Worm (Caenorhabditis elegans) whole organism, L2 larva: ENCODE results near the gene R02F2.5.

ENCODE experiments used
- C34F6.9 ChIP-seq: fragments of 150-350 bp; optimal IDR thresholded peaks from 2 replicates; lab custom pipeline; 2014; ENCODE audit warnings: missing biosample characterization, missing genetic modification characterization
- F13H6.1 ChIP-seq: sonication (generic microtip); optimal IDR thresholded peaks from 2 replicates; lab custom pipeline; 2016; ENCODE audit warnings: missing genetic modification characterization, missing compliant biosample characterization
- R02D3.7 ChIP-seq: fragments of 150-350 bp; optimal IDR thresholded peaks from 2 replicates; lab custom pipeline; 2014; ENCODE audit warnings: missing biosample characterization, missing genetic modification characterization
- Y55F3AM.14 ChIP-seq: fragments of 200-800 bp; sonication (Bioruptor generic); optimal IDR thresholded peaks from 2 replicates; lab custom pipeline; 2018; ENCODE audit warnings: mild to moderate bottlenecking, missing genetic modification characterization, missing compliant biosample characterization
- ZK546.5 ChIP-seq: sonication (generic microtip); optimal IDR thresholded peaks from 2 replicates; lab custom pipeline; 2017; ENCODE audit warnings: missing biosample characterization, missing genetic modification characterization
- alr-1 ChIP-seq: fragments of 150-350 bp; optimal IDR thresholded peaks from 2 replicates; lab custom pipeline; 2014; ENCODE audit warnings: missing biosample characterization, missing genetic modification characterization
- aly-2 ChIP-seq: fragments of 150-350 bp; optimal IDR thresholded peaks from 2 replicates; lab custom pipeline; 2014; ENCODE audit warnings: missing biosample characterization, missing genetic modification characterization
- ama-1 ChIP-seq: fragments of 150-350 bp; optimal IDR thresholded peaks from 2 replicates; lab custom pipeline; 2018; ENCODE audit warnings: inconsistent platforms
- blmp-1 ChIP-seq: sonication (generic microtip); optimal IDR thresholded peaks from 2 replicates; lab custom pipeline; 2017; ENCODE audit warnings: missing genetic modification characterization, mild to moderate bottlenecking, missing compliant biosample characterization, antibody characterized with exemption, moderate library complexity; ENCODE audit not compliant: insufficient read depth
- ceh-16 ChIP-seq: fragments of 150-350 bp; optimal IDR thresholded peaks from 2 replicates; lab custom pipeline; 2014; ENCODE audit warnings: missing biosample characterization, missing genetic modification characterization
- ceh-82 ChIP-seq: fragments of 150-350 bp; optimal IDR thresholded peaks from 2 replicates; lab custom pipeline; 2014; ENCODE audit warnings: missing biosample characterization, missing genetic modification characterization
- crh-2 ChIP-seq: sonication (generic microtip); optimal IDR thresholded peaks from 2 replicates; lab custom pipeline; 2017; ENCODE audit warnings: missing biosample characterization, missing genetic modification characterization
- dmd-4 ChIP-seq: sonication (generic microtip); optimal IDR thresholded peaks from 2 replicates; lab custom pipeline; 2017; ENCODE audit warnings: missing biosample characterization, missing genetic modification characterization
- egl-27 ChIP-seq: sonication (generic microtip); optimal IDR thresholded peaks from 3 replicates; lab custom pipeline; 2017; ENCODE audit warnings: missing biosample characterization, missing genetic modification reagents, missing genetic modification characterization
- elt-1 ChIP-seq: fragments of 150-350 bp; optimal IDR thresholded peaks from 2 replicates; lab custom pipeline; 2014; ENCODE audit warnings: missing biosample characterization, missing genetic modification characterization
- elt-3 ChIP-seq: sonication (generic microtip); optimal IDR thresholded peaks from 2 replicates; lab custom pipeline; 2017; ENCODE audit warnings: missing biosample characterization, missing genetic modification characterization
- fos-1 ChIP-seq: fragments of 150-350 bp; optimal IDR thresholded peaks from 2 replicates; lab custom pipeline; 2014; ENCODE audit warnings: missing biosample characterization, missing genetic modification characterization
- gmeb-1 ChIP-seq: fragments of 150-350 bp; optimal IDR thresholded peaks from 2 replicates; lab custom pipeline; 2014; ENCODE audit warnings: missing biosample characterization, missing genetic modification characterization
- lin-11 ChIP-seq: fragments of 150-350 bp; sonication (generic microtip); optimal IDR thresholded peaks from 2 replicates; lab custom pipeline; 2014; ENCODE audit warnings: missing biosample characterization, missing genetic modification characterization, inconsistent platforms, mixed read lengths
- lin-13 ChIP-seq: fragments of 150-350 bp; optimal IDR thresholded peaks from 2 replicates; lab custom pipeline; 2014; ENCODE audit warnings: missing biosample characterization, missing genetic modification reagents, missing genetic modification characterization
- lin-39 ChIP-seq: fragments of 150-350 bp; optimal IDR thresholded peaks from 2 replicates; lab custom pipeline; 2014; ENCODE audit warnings: missing biosample characterization, missing genetic modification reagents, missing genetic modification characterization
- lsy-2 ChIP-seq, 2 experiments: fragments of 150-350 bp in 1 of 2; sonication (generic microtip) in 1 of 2; optimal IDR thresholded peaks; 2 replicates each; lab custom pipeline; 2014 to 2017; ENCODE audit warnings: missing biosample characterization in 2 of 2, missing genetic modification characterization in 2 of 2
- mab-5 ChIP-seq: fragments of 150-350 bp; optimal IDR thresholded peaks from 2 replicates; lab custom pipeline; 2014; ENCODE audit warnings: missing biosample characterization, missing genetic modification characterization
- mbf-1 ChIP-seq: sonication (generic microtip); optimal IDR thresholded peaks from 2 replicates; lab custom pipeline; 2017; ENCODE audit warnings: missing biosample characterization, missing genetic modification characterization
- mdl-1 ChIP-seq, 2 experiments: fragments of 150-350 bp in 1 of 2; sonication (generic microtip) in 1 of 2; optimal IDR thresholded peaks; 2 replicates each; lab custom pipeline; 2017; ENCODE audit warnings: missing biosample characterization in 2 of 2, missing genetic modification characterization in 2 of 2
- nhr-10 ChIP-seq: sonication (generic microtip); optimal IDR thresholded peaks from 2 replicates; lab custom pipeline; 2017; ENCODE audit warnings: missing biosample characterization, missing genetic modification characterization
- nhr-11 ChIP-seq: fragments of 150-350 bp; optimal IDR thresholded peaks from 2 replicates; lab custom pipeline; 2014; ENCODE audit warnings: missing biosample characterization, missing genetic modification characterization
- nhr-12 ChIP-seq: fragments of 150-350 bp; optimal IDR thresholded peaks from 2 replicates; lab custom pipeline; 2014; ENCODE audit warnings: missing biosample characterization, missing genetic modification characterization
- nhr-129 ChIP-seq: fragments of 150-350 bp; optimal IDR thresholded peaks from 2 replicates; lab custom pipeline; 2014; ENCODE audit warnings: missing biosample characterization, missing genetic modification characterization
- nhr-21 ChIP-seq: fragments of 150-350 bp; optimal IDR thresholded peaks from 2 replicates; lab custom pipeline; 2014; ENCODE audit warnings: missing biosample characterization, missing genetic modification characterization
- nhr-23 ChIP-seq: fragments of 150-350 bp; optimal IDR thresholded peaks from 2 replicates; lab custom pipeline; 2014; ENCODE audit warnings: missing biosample characterization, missing genetic modification reagents, missing genetic modification characterization
- nhr-237 ChIP-seq: fragments of 150-350 bp; optimal IDR thresholded peaks from 2 replicates; lab custom pipeline; 2014; ENCODE audit warnings: missing biosample characterization, missing genetic modification characterization
- nhr-25 ChIP-seq: fragments of 150-350 bp; sonication (generic microtip); optimal IDR thresholded peaks from 3 replicates; lab custom pipeline; 2014; ENCODE audit warnings: missing biosample characterization, missing genetic modification characterization
- nhr-6 ChIP-seq: fragments of 150-350 bp; optimal IDR thresholded peaks from 2 replicates; lab custom pipeline; 2014; ENCODE audit warnings: missing biosample characterization, missing genetic modification characterization
- nhr-77 ChIP-seq: fragments of 150-350 bp; optimal IDR thresholded peaks from 2 replicates; lab custom pipeline; 2014; ENCODE audit warnings: missing biosample characterization, missing genetic modification characterization
- peb-1 ChIP-seq: fragments of 150-350 bp; optimal IDR thresholded peaks from 2 replicates; lab custom pipeline; 2014; ENCODE audit warnings: missing biosample characterization, missing genetic modification characterization
- sem-4 ChIP-seq: fragments of 150-350 bp; optimal IDR thresholded peaks from 2 replicates; lab custom pipeline; 2014; ENCODE audit warnings: missing biosample characterization, missing genetic modification reagents, missing genetic modification characterization
- skn-1 ChIP-seq: sonication (generic microtip); optimal IDR thresholded peaks from 2 replicates; lab custom pipeline; 2017; ENCODE audit warnings: missing biosample characterization, missing genetic modification characterization
- sma-3 ChIP-seq: sonication (generic microtip); optimal IDR thresholded peaks from 2 replicates; lab custom pipeline; 2016; ENCODE audit warnings: missing genetic modification reagents, missing genetic modification characterization, missing compliant biosample characterization
- sma-9 ChIP-seq, 2 experiments: fragments of 150-350 bp in 1 of 2; sonication (generic microtip) in 1 of 2; optimal IDR thresholded peaks; 2 replicates each; lab custom pipeline; 2014 to 2016; ENCODE audit warnings: missing genetic modification characterization in 2 of 2, mild to moderate bottlenecking in 1 of 2, missing biosample characterization in 1 of 2, missing compliant biosample characterization in 1 of 2, missing genetic modification reagents in 1 of 2, moderate library complexity in 1 of 2
- snpc-4 ChIP-seq: fragments of 150-350 bp; optimal IDR thresholded peaks from 2 replicates; lab custom pipeline; 2014; ENCODE audit warnings: missing biosample characterization, missing genetic modification characterization
- unc-39 ChIP-seq: fragments of 150-350 bp; optimal IDR thresholded peaks from 2 replicates; lab custom pipeline; 2014; ENCODE audit warnings: missing biosample characterization, missing genetic modification characterization
- unc-55 ChIP-seq: fragments of 150-350 bp; sonication (generic microtip); optimal IDR thresholded peaks from 3 replicates; lab custom pipeline; 2014; ENCODE audit warnings: missing biosample characterization, missing genetic modification reagents, missing genetic modification characterization
- unc-62 ChIP-seq: fragments of 150-350 bp; optimal IDR thresholded peaks from 2 replicates; lab custom pipeline; 2014; ENCODE audit warnings: missing biosample characterization, missing genetic modification reagents, missing genetic modification characterization
- zag-1 ChIP-seq: fragments of 150-350 bp; optimal IDR thresholded peaks from 2 replicates; lab custom pipeline; 2014; ENCODE audit warnings: missing biosample characterization, missing genetic modification characterization
- ztf-1 ChIP-seq: fragments of 200-800 bp; sonication (Bioruptor generic); conservative IDR thresholded peaks from 2 replicates; pipeline ENCODE4 v1.3.6; 2022; ENCODE audit warnings: missing genetic modification characterization, missing compliant biosample characterization
- ztf-11 ChIP-seq: sonication (generic microtip); optimal IDR thresholded peaks from 2 replicates; lab custom pipeline; 2017; ENCODE audit warnings: missing biosample characterization, missing genetic modification characterization
- ztf-4 ChIP-seq: fragments of 150-350 bp; optimal IDR thresholded peaks from 2 replicates; lab custom pipeline; 2014; ENCODE audit warnings: missing biosample characterization, missing genetic modification characterization

R02F2.5 gene

DNA sequence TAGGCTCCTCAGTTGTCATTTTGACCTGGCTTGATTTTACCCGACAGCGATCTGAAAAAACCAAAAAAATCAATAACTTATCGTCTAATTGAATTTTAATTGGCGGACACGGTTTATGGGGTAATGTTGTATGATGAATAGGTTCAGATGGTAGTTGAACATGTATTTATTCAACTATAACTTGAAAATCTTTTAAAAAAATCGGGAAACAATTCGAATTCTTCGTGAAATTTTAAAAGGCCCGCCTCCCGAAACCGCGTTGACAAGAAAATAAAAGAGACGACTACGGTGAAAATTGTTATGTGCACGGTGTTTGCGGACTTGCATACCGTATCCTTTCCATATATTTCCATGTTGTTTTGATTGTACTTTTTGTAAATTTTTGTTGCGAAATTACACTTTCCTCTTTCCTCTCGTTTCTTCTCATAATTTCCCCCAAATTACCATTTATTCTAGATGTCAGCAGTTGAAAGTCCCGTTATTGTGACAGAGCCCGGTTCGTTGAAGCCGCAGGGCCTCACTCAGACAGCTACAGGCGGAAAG lies 36.3 kb upstream of the R02F2.5 start, which contains the start of the genes T24G10.2 and disl-2 (continued):
- TF ChIP-seq ztf-11 (no peak), gmeb-1 (tag; lab: Kevin White, UChicago) (no peak), sma-9 (GFP tag; optimal IDR thresholded peaks at IDR 0.05; lab: Kevin White, UChicago) (peak; percentile 19), sma-9 (tag; optimal IDR thresholded peaks at IDR 0.05; lab: Kevin White, UChicago) (no peak), aly-2 (tag; lab: Kevin White, UChicago) (no peak), alr-1 (tag; lab: Kevin White, UChicago) (no peak), elt-3 (tag; lab: Kevin White, UChicago) (no peak), nhr-237 (tag; lab: Kevin White, UChicago) (no peak), peb-1 (tag; lab: Kevin White, UChicago) (no peak)

DNA sequence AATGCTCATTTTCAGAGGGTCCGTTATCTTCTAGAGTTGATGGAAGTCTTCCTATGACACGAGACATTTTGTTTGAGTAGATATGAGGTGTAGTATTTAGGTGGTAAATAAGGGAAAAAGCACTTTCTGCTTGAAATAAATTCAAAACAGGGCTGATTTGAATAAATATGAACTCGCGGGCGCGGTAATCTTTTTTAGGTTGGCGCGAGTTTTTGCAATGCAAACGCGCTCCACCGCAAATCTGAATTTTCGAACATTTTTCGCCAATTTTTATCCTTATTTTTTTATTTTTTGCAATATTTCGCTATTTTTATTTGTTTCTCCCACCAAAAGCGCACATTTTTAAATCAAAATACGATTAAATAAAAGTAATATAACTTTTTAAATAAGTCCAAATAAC lies 30.9 kb upstream of the R02F2.5 start, which contains the start of gene skpt-1:
TSS of gene skpt-1 (minus strand) at position 219 of the 400 bp plus-strand sequence.
- TF ChIP-seq skn-1 (tag; lab: Kevin White, UChicago) = no peak
- TF ChIP-seq ceh-82 = no peak
- TF ChIP-seq nhr-6 (tag; lab: Kevin White, UChicago) = no peak
- TF ChIP-seq ceh-16 (tag; lab: Kevin White, UChicago) = no peak
- TF ChIP-seq elt-3 (tag; lab: Kevin White, UChicago) = no peak
- no peak for TF ChIP-seq ztf-4 (tag; lab: Kevin White, UChicago)
- no peak for TF ChIP-seq lin-13 (GFP tag; lab: Kevin White, UChicago)
- TF ChIP-seq nhr-77 (tag; lab: Kevin White, UChicago) = no peak
- peak; percentile 9 for TF ChIP-seq fos-1 (tag; lab: Kevin White, UChicago)
- no peak for TF ChIP-seq snpc-4
- no peak for TF ChIP-seq nhr-11
- TF ChIP-seq C34F6.9 (tag; lab: Kevin White, UChicago) = peak; percentile 51
- TF ChIP-seq sem-4 (tag; lab: Kevin White, UChicago) = no peak
- TF ChIP-seq nhr-21 (tag; lab: Kevin White, UChicago) = no peak
- no peak for TF ChIP-seq ztf-1 (GFP tag; lab: Robert Waterston, UW)
- no peak for TF ChIP-seq unc-62 (GFP tag; lab: Kevin White, UChicago)
- TF ChIP-seq nhr-23 (tag; lab: Kevin White, UChicago) = no peak
- no peak for TF ChIP-seq ama-1
- no peak for TF ChIP-seq lin-39
- no peak for TF ChIP-seq nhr-12
- TF ChIP-seq crh-2 = no peak
- TF ChIP-seq nhr-237 (tag; lab: Kevin White, UChicago) = no peak
- no peak for TF ChIP-seq elt-1 (tag; lab: Kevin White, UChicago)
- TF ChIP-seq ZK546.5 = no peak
- TF ChIP-seq ztf-11 = no peak
- TF ChIP-seq dmd-4 (tag; lab: Kevin White, UChicago) = no peak
- TF ChIP-seq zag-1 (tag; lab: Kevin White, UChicago) = no peak
- TF ChIP-seq lin-11 (tag; lab: Kevin White, UChicago) = no peak
- no peak for TF ChIP-seq nhr-25
- no peak for TF ChIP-seq mdl-1 (tag; optimal IDR thresholded peaks at IDR 0.05; lab: Kevin White, UChicago)
- TF ChIP-seq alr-1 (tag; lab: Kevin White, UChicago) = no peak
- TF ChIP-seq gmeb-1 (tag; lab: Kevin White, UChicago) = peak; percentile 82
- TF ChIP-seq sma-3 = no peak
- TF ChIP-seq nhr-10 (tag; lab: Kevin White, UChicago) = no peak
- no peak for TF ChIP-seq F13H6.1
- TF ChIP-seq blmp-1 (tag; lab: Kevin White, UChicago) = no peak
- TF ChIP-seq mbf-1 (tag; lab: Kevin White, UChicago) = no peak
- peak in 1 of 2 experiments; percentile 76 for TF ChIP-seq lsy-2 (tag; optimal IDR thresholded peaks at IDR 0.05; lab: Kevin White, UChicago)
- TF ChIP-seq unc-39 = no peak
- no peak for TF ChIP-seq mab-5 (tag; lab: Kevin White, UChicago)
- TF ChIP-seq R02D3.7 (tag; lab: Kevin White, UChicago) = no peak
- TF ChIP-seq egl-27 = no peak
- no peak for TF ChIP-seq peb-1 (tag; lab: Kevin White, UChicago)
- peak; percentile 65 for TF ChIP-seq unc-55 (GFP tag; lab: Kevin White, UChicago)
- TF ChIP-seq Y55F3AM.14 = no peak
- TF ChIP-seq nhr-129 (tag; lab: Kevin White, UChicago) = peak; percentile 7
- TF ChIP-seq aly-2 (tag; lab: Kevin White, UChicago) = no peak
- TF ChIP-seq sma-9 (GFP tag; optimal IDR thresholded peaks at IDR 0.05; lab: Kevin White, UChicago) = no peak
- no peak for TF ChIP-seq sma-9 (tag; optimal IDR thresholded peaks at IDR 0.05; lab: Kevin White, UChicago)
- TF ChIP-seq, all 48 proteins: peak for 6
